Fruit fly (Drosophila melanogaster) whole organism, embryonic: ENCODE measurements around the gene Hr4.

Experiments used
- B-H2 ChIP-seq: fragments of 200-800 bp; sonication (Bioruptor generic); optimal IDR thresholded peaks from 2 replicates; lab custom pipeline; 2018; ENCODE audit warnings: missing biosample characterization, mild to moderate bottlenecking, missing genetic modification characterization
- Bteb2 ChIP-seq: fragments of 200-800 bp; sonication (Bioruptor generic); optimal IDR thresholded peaks from 2 replicates; lab custom pipeline; 2016; ENCODE audit warnings: missing biosample characterization, missing genetic modification characterization
- CG10209 ChIP-seq: fragments of 200-800 bp; sonication (Bioruptor generic); optimal IDR thresholded peaks from 3 replicates; lab custom pipeline; 2017; ENCODE audit warnings: missing biosample characterization, mild to moderate bottlenecking, missing genetic modification characterization, missing genetic modification reagents
- CG10267 ChIP-seq: fragments of 200-800 bp; sonication (Bioruptor generic); optimal IDR thresholded peaks from 2 replicates; lab custom pipeline; 2018; ENCODE audit warnings: missing biosample characterization, mild to moderate bottlenecking, missing genetic modification characterization, moderate library complexity
- CG10543 ChIP-seq: fragments of 200-800 bp; sonication (Bioruptor generic); optimal IDR thresholded peaks from 3 replicates; lab custom pipeline; 2017; ENCODE audit warnings: missing biosample characterization, mild to moderate bottlenecking, missing genetic modification characterization, moderate library complexity
- CG12391 ChIP-seq: fragments of 200-800 bp; sonication (Bioruptor generic); optimal IDR thresholded peaks from 3 replicates; lab custom pipeline; 2018; ENCODE audit warnings: missing biosample characterization, mild to moderate bottlenecking, missing genetic modification characterization, moderate library complexity
- CG12744 ChIP-seq: fragments of 200-800 bp; sonication (Bioruptor generic); optimal IDR thresholded peaks from 2 replicates; lab custom pipeline; 2016; ENCODE audit warnings: missing biosample characterization, missing genetic modification characterization
- CG12769 ChIP-seq: fragments of 200-800 bp; sonication (Bioruptor generic); optimal IDR thresholded peaks from 2 replicates; lab custom pipeline; 2019; ENCODE audit warnings: missing biosample characterization, mild to moderate bottlenecking, missing genetic modification characterization, moderate library complexity
- CG13296 ChIP-seq: fragments of 200-800 bp; sonication (Bioruptor generic); optimal IDR thresholded peaks from 3 replicates; lab custom pipeline; 2018; ENCODE audit warnings: missing biosample characterization, mild to moderate bottlenecking, missing genetic modification characterization
- CG15073 ChIP-seq: fragments of 200-800 bp; sonication (Bioruptor generic); optimal IDR thresholded peaks from 2 replicates; lab custom pipeline; 2016; ENCODE audit warnings: missing biosample characterization, missing genetic modification characterization
- CG16863 ChIP-seq: fragments of 200-800 bp; sonication (Bioruptor generic); optimal IDR thresholded peaks from 3 replicates; lab custom pipeline; 2016; ENCODE audit warnings: missing biosample characterization, missing genetic modification characterization
- CG17186 ChIP-seq: fragments of 200-800 bp; sonication (Bioruptor generic); optimal IDR thresholded peaks from 3 replicates; lab custom pipeline; 2017; ENCODE audit warnings: missing biosample characterization, missing genetic modification reagents, missing genetic modification characterization
- CG17361 ChIP-seq: fragments of 200-800 bp; sonication (Bioruptor generic); IDR thresholded peaks from 3 replicates; pipeline ENCODE4 v1.3.6; 2022; ENCODE audit warnings: missing biosample characterization, missing genetic modification characterization
- CG17612 ChIP-seq: fragments of 200-800 bp; sonication (Bioruptor generic); IDR thresholded peaks from 2 replicates; pipeline ENCODE4 v1.3.6; 2022; ENCODE audit warnings: missing biosample characterization, missing genetic modification characterization
- CG2875 ChIP-seq: fragments of 200-800 bp; sonication (Bioruptor generic); optimal IDR thresholded peaks from 2 replicates; lab custom pipeline; 2017; ENCODE audit warnings: missing biosample characterization, mild to moderate bottlenecking, missing genetic modification characterization, missing genetic modification reagents
- CG30403 ChIP-seq: fragments of 200-800 bp; sonication (Bioruptor generic); optimal IDR thresholded peaks from 3 replicates; lab custom pipeline; 2016; ENCODE audit warnings: missing biosample characterization, missing genetic modification characterization
- CG4282 ChIP-seq: fragments of 200-800 bp; sonication (Bioruptor generic); optimal IDR thresholded peaks from 2 replicates; lab custom pipeline; 2016; ENCODE audit warnings: missing biosample characterization, missing genetic modification characterization
- CG6254 ChIP-seq: fragments of 200-800 bp; sonication (Bioruptor generic); optimal IDR thresholded peaks from 3 replicates; lab custom pipeline; 2017; ENCODE audit warnings: mild to moderate bottlenecking, missing biosample characterization, missing genetic modification reagents, missing genetic modification characterization
- CG7987 ChIP-seq: fragments of 200-800 bp; sonication (Bioruptor generic); optimal IDR thresholded peaks from 2 replicates; lab custom pipeline; 2018; ENCODE audit warnings: missing biosample characterization, mild to moderate bottlenecking, missing genetic modification characterization, moderate library complexity
- CG8944 ChIP-seq: fragments of 200-800 bp; sonication (Bioruptor generic); optimal IDR thresholded peaks from 3 replicates; lab custom pipeline; 2016; ENCODE audit warnings: missing biosample characterization, missing genetic modification characterization
- Dfd ChIP-seq, 2 experiments: fragments of >200 bp; optimal IDR thresholded peaks; 2 replicates each; lab custom pipeline; 2017; ENCODE audit warnings: missing biosample characterization in 2 of 2, missing genetic modification characterization in 2 of 2
- H2.0 ChIP-seq: fragments of 200-800 bp; sonication (Bioruptor generic); IDR thresholded peaks from 2 replicates; pipeline ENCODE4 v1.3.6; 2022; ENCODE audit warnings: missing biosample characterization, missing genetic modification characterization
- Hmr ChIP-seq: fragments of 200-800 bp; sonication (Bioruptor generic); optimal IDR thresholded peaks from 3 replicates; lab custom pipeline; 2017; ENCODE audit warnings: mild to moderate bottlenecking, missing biosample characterization, missing genetic modification reagents, missing genetic modification characterization
- MTF-1 ChIP-seq: fragments of 200-800 bp; sonication (Bioruptor generic); optimal IDR thresholded peaks from 2 replicates; lab custom pipeline; 2018; ENCODE audit warnings: missing biosample characterization, mild to moderate bottlenecking, missing genetic modification characterization, borderline replicate concordance
- Max ChIP-seq: fragments of 200-800 bp; sonication (Bioruptor generic); optimal IDR thresholded peaks from 2 replicates; lab custom pipeline; 2016; ENCODE audit warnings: missing biosample characterization, mild to moderate bottlenecking, missing genetic modification characterization
- Nf-YB ChIP-seq: fragments of 200-800 bp; sonication (Bioruptor generic); optimal IDR thresholded peaks from 3 replicates; lab custom pipeline; 2019; ENCODE audit warnings: missing biosample characterization, mild to moderate bottlenecking, missing genetic modification characterization, moderate library complexity
- Oli ChIP-seq: fragments of 200-800 bp; sonication (Bioruptor generic); optimal IDR thresholded peaks from 2 replicates; lab custom pipeline; 2018; ENCODE audit warnings: missing biosample characterization, mild to moderate bottlenecking, missing genetic modification characterization, moderate library complexity
- Scr ChIP-seq: fragments of 200-800 bp; sonication (Bioruptor generic); IDR thresholded peaks from 2 replicates; pipeline ENCODE4 v1.3.6; 2022; ENCODE audit warnings: missing biosample characterization, missing genetic modification characterization; ENCODE audit not compliant: partially characterized antibody
- Vsx1 ChIP-seq: fragments of 200-800 bp; sonication (Bioruptor generic); optimal IDR thresholded peaks from 2 replicates; lab custom pipeline; 2017; ENCODE audit warnings: missing biosample characterization, mild to moderate bottlenecking, missing genetic modification characterization, missing genetic modification reagents
- Xrp1 ChIP-seq: fragments of 200-800 bp; sonication (Bioruptor generic); IDR thresholded peaks from 2 replicates; pipeline ENCODE4 v1.3.6; 2022; ENCODE audit warnings: missing biosample characterization, missing genetic modification characterization
- ac ChIP-seq: fragments of 200-800 bp; sonication (Bioruptor generic); optimal IDR thresholded peaks from 3 replicates; lab custom pipeline; 2017; ENCODE audit warnings: missing biosample characterization, mild to moderate bottlenecking, missing genetic modification characterization
- al ChIP-seq: fragments of 200-800 bp; sonication (Bioruptor generic); IDR thresholded peaks from 2 replicates; pipeline ENCODE4 v1.3.6; 2022; ENCODE audit warnings: missing biosample characterization, missing genetic modification characterization
- ara ChIP-seq: fragments of 200-800 bp; sonication (Bioruptor generic); IDR thresholded peaks from 2 replicates; pipeline ENCODE4 v1.3.6; 2022; ENCODE audit warnings: missing biosample characterization, missing genetic modification characterization
- crp ChIP-seq, 2 experiments: fragments of 200-800 bp; sonication (Bioruptor generic); optimal IDR thresholded peaks; 2 replicates in 1 of 2; 3 replicates in 1 of 2; lab custom pipeline; 2017; ENCODE audit warnings: missing biosample characterization in 2 of 2, missing genetic modification characterization in 2 of 2, mild to moderate bottlenecking in 1 of 2, moderate library complexity in 1 of 2
- fd96Cb ChIP-seq: fragments of 200-800 bp; sonication (Bioruptor generic); optimal IDR thresholded peaks from 2 replicates; lab custom pipeline; 2018; ENCODE audit warnings: missing biosample characterization, mild to moderate bottlenecking, missing genetic modification characterization, moderate library complexity
- gce ChIP-seq: fragments of 200-800 bp; sonication (Bioruptor generic); IDR thresholded peaks from 3 replicates; pipeline ENCODE4 v1.3.6; 2022; ENCODE audit warnings: missing biosample characterization, missing genetic modification characterization
- gsb-n ChIP-seq: fragments of 200-800 bp; sonication (Bioruptor generic); optimal IDR thresholded peaks from 3 replicates; lab custom pipeline; 2018; ENCODE audit warnings: missing biosample characterization, mild to moderate bottlenecking, missing genetic modification characterization
- jing ChIP-seq: fragments of 200-800 bp; sonication (Bioruptor generic); optimal IDR thresholded peaks from 2 replicates; lab custom pipeline; 2018; ENCODE audit warnings: missing biosample characterization, mild to moderate bottlenecking, missing genetic modification characterization
- maf-S ChIP-seq: fragments of 200-800 bp; sonication (Bioruptor generic); optimal IDR thresholded peaks from 2 replicates; lab custom pipeline; 2016; ENCODE audit warnings: missing biosample characterization, missing genetic modification characterization
- nom ChIP-seq: fragments of 200-800 bp; sonication (Bioruptor generic); optimal IDR thresholded peaks from 2 replicates; lab custom pipeline; 2017; ENCODE audit warnings: missing biosample characterization, missing genetic modification characterization, mild to moderate bottlenecking, moderate library complexity, missing genetic modification reagents
- pb ChIP-seq: fragments of 200-800 bp; sonication (Bioruptor generic); optimal IDR thresholded peaks from 3 replicates; lab custom pipeline; 2016; ENCODE audit warnings: missing biosample characterization, missing genetic modification characterization
- pho ChIP-seq: fragments of 200-800 bp; sonication (Bioruptor generic); optimal IDR thresholded peaks from 2 replicates; lab custom pipeline; 2016; ENCODE audit warnings: missing biosample characterization, missing genetic modification characterization
- pnt ChIP-seq: fragments of 200-800 bp; sonication (Bioruptor generic); optimal IDR thresholded peaks from 3 replicates; lab custom pipeline; 2016; ENCODE audit warnings: missing biosample characterization, missing genetic modification characterization
- sens ChIP-seq: fragments of 200-800 bp; sonication (Bioruptor generic); peaks from one replicate; lab custom pipeline; 2016; ENCODE audit warnings: missing biosample characterization, missing genetic modification characterization
- sens-2 ChIP-seq: fragments of 200-800 bp; sonication (Bioruptor generic); IDR thresholded peaks from 2 replicates; pipeline ENCODE4 v1.3.6; 2022; ENCODE audit warnings: missing biosample characterization, missing genetic modification characterization
- slbo ChIP-seq: fragments of 200-800 bp; sonication (Bioruptor generic); IDR thresholded peaks from 2 replicates; pipeline ENCODE4 v1.3.6; 2022; ENCODE audit warnings: missing biosample characterization, missing genetic modification characterization
- sna ChIP-seq: fragments of 200-800 bp; sonication (Bioruptor generic); IDR thresholded peaks from 2 replicates; pipeline ENCODE4 v1.3.6; 2022; ENCODE audit warnings: missing biosample characterization, missing genetic modification characterization; ENCODE audit not compliant: partially characterized antibody
- tio ChIP-seq: fragments of 200-800 bp; sonication (Bioruptor generic); optimal IDR thresholded peaks from 2 replicates; lab custom pipeline; 2017; ENCODE audit warnings: missing biosample characterization, missing genetic modification characterization, inconsistent platforms
- ttk ChIP-seq: fragments of 200-800 bp; sonication (Bioruptor generic); IDR thresholded peaks from 2 replicates; pipeline ENCODE4 v2.1.2; 2022; ENCODE audit warnings: missing biosample characterization, missing genetic modification characterization
- tup ChIP-seq: fragments of 200-800 bp; sonication (Bioruptor generic); optimal IDR thresholded peaks from 2 replicates; lab custom pipeline; 2016; ENCODE audit warnings: missing biosample characterization, mild to moderate bottlenecking, missing genetic modification characterization, moderate library complexity
- usp ChIP-seq: fragments of >200 bp; optimal IDR thresholded peaks from 2 replicates; lab custom pipeline; 2017; ENCODE audit warnings: missing biosample characterization, missing genetic modification characterization
- vfl ChIP-seq: fragments of 200-800 bp; sonication (Bioruptor generic); optimal IDR thresholded peaks from 2 replicates; lab custom pipeline; 2016; ENCODE audit warnings: missing biosample characterization, missing genetic modification characterization

The Hr4 gene

dm6 chrX:2036383-2036782, 94.6 kb downstream of the Hr4 start (continued):
- TF ChIP-seq pnt (GFP tag; lab: Kevin White, UChicago) (no peak), CG17186 (GFP tag; lab: Kevin White, UChicago) (no peak), Max (GFP tag; lab: Kevin White, UChicago) (no peak), gsb-n (tag; lab: Kevin White, UChicago) (no peak), ttk (GFP tag; lab: Robert Waterston, UW) (no peak), sens-2 (GFP tag; lab: Robert Waterston, UW) (0 out of 2 replicates have a peak, but pooled peaks have one; percentile 18), CG17361 (GFP tag; lab: Robert Waterston, UW) (no peak), CG16863 (GFP tag; lab: Kevin White, UChicago) (no peak), H2.0 (GFP tag; lab: Robert Waterston, UW) (no peak), sens (GFP tag; lab: Kevin White, UChicago) (no peak), CG8944 (GFP tag; lab: Kevin White, UChicago) (no peak), CG10209 (no peak), tup (GFP tag; lab: Kevin White, UChicago) (no peak), Xrp1 (GFP tag; lab: Robert Waterston, UW) (no peak), Oli (no peak), CG6254 (GFP tag; lab: Kevin White, UChicago) (no peak), CG10543 (GFP tag; lab: Kevin White, UChicago) (peak; percentile 89), usp (no peak), Hmr (GFP tag; lab: Kevin White, UChicago) (no peak), CG15073 (no peak), Nf-YB (GFP tag; lab: Kevin White, UChicago) (no peak), CG2875 (GFP tag; lab: Kevin White, UChicago) (peak; percentile 13), ara (GFP tag; lab: Robert Waterston, UW) (no peak), sna (GFP tag; lab: Robert Waterston, UW) (no peak), jing (GFP tag; lab: Kevin White, UChicago) (no peak), al (GFP tag; lab: Robert Waterston, UW) (no peak), CG13296 (no peak), pho (GFP tag; lab: Kevin White, UChicago) (no peak), gce (GFP tag; lab: Robert Waterston, UW) (no peak), maf-S (GFP tag; lab: Kevin White, UChicago) (no peak), nom (no peak), vfl (no peak), pb (GFP tag; lab: Kevin White, UChicago) (no peak), Vsx1 (no peak), fd96Cb (tag; lab: Kevin White, UChicago) (no peak), CG12391 (tag; lab: Kevin White, UChicago) (no peak), CG12769 (peak; percentile 92), CG12744 (GFP tag; lab: Kevin White, UChicago) (no peak), slbo (GFP tag; lab: Robert Waterston, UW) (no peak), CG10267 (tag; lab: Kevin White, UChicago) (no peak), Bteb2 (GFP tag; lab: Kevin White, UChicago) (no peak), Scr (no peak), ac (no peak), MTF-1 (peak; percentile 16), B-H2 (GFP tag; lab: Kevin White, UChicago) (no peak), CG4282 (GFP tag; lab: Kevin White, UChicago) (no peak), CG30403 (no peak), crp (GFP tag; optimal IDR thresholded peaks at IDR 0.05; lab: Kevin White, UChicago) (no peak), Dfd (GFP tag; optimal IDR thresholded peaks at IDR 0.05; lab: Kevin White, UChicago) (no peak), CG17612 (GFP tag; lab: Robert Waterston, UW) (no peak), CG7987 (GFP tag; lab: Kevin White, UChicago) (no peak), tio (GFP tag; lab: Kevin White, UChicago) (no peak)
